Fruit fly (Drosophila melanogaster) whole organism, adult: ENCODE data around the gene CG32249.

Experiments used
- CG11617 ChIP-seq: fragments of 200-800 bp; sonication (Bioruptor generic); optimal IDR thresholded peaks from 2 replicates; lab custom pipeline; 2017; ENCODE audit warnings: mild to moderate bottlenecking, missing biosample characterization, missing genetic modification reagents, missing genetic modification characterization
- CG33017 ChIP-seq: fragments of 200-800 bp; sonication (Bioruptor generic); optimal IDR thresholded peaks from 2 replicates; lab custom pipeline; 2018; ENCODE audit warnings: missing biosample characterization, mild to moderate bottlenecking, missing genetic modification characterization, moderate library complexity
- CG5204 ChIP-seq: fragments of 200-800 bp; sonication (Bioruptor generic); optimal IDR thresholded peaks from 2 replicates; lab custom pipeline; 2016; ENCODE audit warnings: missing biosample characterization, missing genetic modification characterization
- CG7045 ChIP-seq: fragments of 200-800 bp; sonication (Bioruptor generic); optimal IDR thresholded peaks from 2 replicates; lab custom pipeline; 2017; ENCODE audit warnings: missing biosample characterization, mild to moderate bottlenecking, missing genetic modification characterization
- Clk ChIP-seq: fragments of 200-800 bp; sonication (Bioruptor generic); optimal IDR thresholded peaks from 2 replicates; lab custom pipeline; 2017; ENCODE audit warnings: missing biosample characterization, missing genetic modification characterization
- Crg-1 ChIP-seq: fragments of 200-800 bp; sonication (Bioruptor generic); optimal IDR thresholded peaks from 2 replicates; lab custom pipeline; 2016; ENCODE audit warnings: missing biosample characterization, missing genetic modification characterization
- bab1 ChIP-seq: fragments of 200-800 bp; sonication (Bioruptor generic); optimal IDR thresholded peaks from 3 replicates; lab custom pipeline; 2019; ENCODE audit warnings: missing biosample characterization, mild to moderate bottlenecking, missing genetic modification characterization, moderate library complexity
- cic ChIP-seq: fragments of 200-800 bp; sonication (Bioruptor generic); optimal IDR thresholded peaks from 2 replicates; lab custom pipeline; 2017; ENCODE audit warnings: missing biosample characterization, mild to moderate bottlenecking, missing genetic modification characterization, moderate library complexity
- kay ChIP-seq: fragments of 200-800 bp; sonication (Bioruptor generic); peaks from one replicate; lab custom pipeline; 2016; ENCODE audit warnings: missing biosample characterization, missing genetic modification characterization, borderline replicate concordance
- ovo ChIP-seq: fragments of 200-800 bp; sonication (Bioruptor generic); optimal IDR thresholded peaks from 2 replicates; lab custom pipeline; 2016; ENCODE audit warnings: missing biosample characterization, missing genetic modification characterization
- pad ChIP-seq: fragments of 200-800 bp; sonication (Bioruptor generic); optimal IDR thresholded peaks from 3 replicates; lab custom pipeline; 2017; ENCODE audit warnings: missing biosample characterization, missing genetic modification characterization, mild to moderate bottlenecking, moderate library complexity, missing genetic modification reagents
- toe ChIP-seq: fragments of 200-800 bp; sonication (Bioruptor generic); optimal IDR thresholded peaks from 2 replicates; lab custom pipeline; 2016; ENCODE audit warnings: missing biosample characterization, missing genetic modification characterization

- TF ChIP-seq CG7045 (GFP tag; lab: Kevin White, UChicago) (no peak), CG33017 (tag; lab: Kevin White, UChicago) (no peak), pad (GFP tag; lab: Kevin White, UChicago) (no peak), Crg-1 (GFP tag; lab: Kevin White, UChicago) (no peak), Clk (GFP tag; lab: Kevin White, UChicago) (no peak), CG11617 (GFP tag; lab: Kevin White, UChicago) (no peak), kay (GFP tag; lab: Kevin White, UChicago) (no peak), ovo (GFP tag; lab: Kevin White, UChicago) (no peak), CG5204 (no peak), toe (GFP tag; lab: Kevin White, UChicago) (no peak), bab1 (GFP tag; lab: Kevin White, UChicago) (no peak), cic (GFP tag; lab: Kevin White, UChicago) (no peak)
Observed at dm6 chr3L:4475704-4476103, 5.9 kb downstream of the CG32249 start.
